Fruit fly (Drosophila melanogaster) whole organism: ENCODE data around the gene Lrpprc2.

Experiments
- CG8478 ChIP-seq: fragments of >200 bp; optimal IDR thresholded peaks from 2 replicates; lab custom pipeline; 2018; ENCODE audit warnings: inconsistent platforms
- Dll ChIP-seq: fragments of >200 bp; optimal IDR thresholded peaks from 2 replicates; lab custom pipeline; 2017
- EcR ChIP-seq, 2 experiments: fragments of >200 bp; optimal IDR thresholded peaks; 2 replicates each; lab custom pipeline; 2017; ENCODE audit warnings: missing biosample characterization in 2 of 2, missing genetic modification characterization in 2 of 2, missing genetic modification reagents in 2 of 2
- pan ChIP-seq: fragments of >200 bp; optimal IDR thresholded peaks from 2 replicates; lab custom pipeline; 2017
- usp ChIP-seq: fragments of >200 bp; optimal IDR thresholded peaks from 2 replicates; lab custom pipeline; 2017; ENCODE audit warnings: missing biosample characterization, missing genetic modification characterization, mixed read lengths

- TF ChIP-seq usp (GFP tag; lab: Kevin White, UChicago) (no peak), Dll (lab: Kevin White, UChicago) (no peak), EcR (GFP tag; optimal IDR thresholded peaks at IDR 0.05; lab: Kevin White, UChicago) (no peak), CG8478 (lab: Kevin White, UChicago) (no peak), pan (lab: Kevin White, UChicago) (no peak)
These were observed 18.1 kb upstream of the Lrpprc2 start, which contains the start of gene rush for dm6 chrX:1478276-1479122.
